Worm (Caenorhabditis elegans) whole organism, L4/young adult: ENCODE measurements around the gene srj-32.
"Not testable (repeated sequence)": the region's sequence is repeated elsewhere in the genome, so short reads cannot be mapped to it uniquely, and the experiment has no call there.

Source experiments
- W03F9.2 ChIP-seq: fragments of 150-350 bp; optimal IDR thresholded peaks from 2 replicates; lab custom pipeline; 2014; ENCODE audit warnings: missing biosample characterization, missing genetic modification characterization
- dao-5 ChIP-seq: sonication (generic microtip); optimal IDR thresholded peaks from 2 replicates; lab custom pipeline; 2016; ENCODE audit warnings: missing genotype, missing genetic modification characterization, moderate library complexity, missing compliant biosample characterization
- him-1 ChIP-seq: sonication (generic microtip); optimal IDR thresholded peaks from 2 replicates; lab custom pipeline; 2016; ENCODE audit warnings: missing genotype, missing genetic modification reagents, missing genetic modification characterization, missing compliant biosample characterization

Gene srj-32

ce11 chrV:7313233-7313632 lies 16.1 kb upstream of the srj-32 start, which contains the start of gene srx-6:
Gene srx-6 (minus strand): TSS chrV:7313333.
- TF ChIP-seq dao-5 (tag; lab: Kevin White, UChicago) (no peak), W03F9.2 (tag; lab: Kevin White, UChicago) (no peak), him-1 (tag; lab: Kevin White, UChicago) (no peak)

ce11 chrV:7307089-7307488 lies 9.9 kb upstream of the srj-32 start, which contains the start of gene F07G11.1:
Gene F07G11.1 (plus strand): TSS chrV:7307389.
- no peak for TF ChIP-seq W03F9.2 (tag; lab: Kevin White, UChicago)
- TF ChIP-seq him-1 (tag; lab: Kevin White, UChicago), result no peak
- no peak for TF ChIP-seq dao-5 (tag; lab: Kevin White, UChicago)

ce11 chrV:7304506-7304905 lies 7.3 kb upstream of the srj-32 start, which contains the start of gene F07G11.2:
Gene F07G11.2 (plus strand): TSS chrV:7304806.
- not testable (repeated sequence) for TF ChIP-seq dao-5, W03F9.2, him-1 (tag; lab: Kevin White, UChicago)

ce11 chrV:7298463-7298862 lies 1.3 kb upstream of the srj-32 start, which contains the start of gene F07G11.3:
Gene F07G11.3 (plus strand): TSS chrV:7298763.
- TF ChIP-seq dao-5 (tag; lab: Kevin White, UChicago) (no peak), him-1 (tag; lab: Kevin White, UChicago) (no peak), W03F9.2 (tag; lab: Kevin White, UChicago) (no peak)

- TF ChIP-seq him-1 (tag; lab: Kevin White, UChicago) (no peak), W03F9.2 (tag; lab: Kevin White, UChicago) (no peak), dao-5 (tag; lab: Kevin White, UChicago) (no peak)
Observed at ce11 chrV:7295270-7295669, 1.9 kb downstream of the srj-32 start, which contains the start of gene F07G11.4. Gene F07G11.4 (minus strand): TSS chrV:7295370.

- no peak for TF ChIP-seq dao-5 (tag; lab: Kevin White, UChicago)
- no peak for TF ChIP-seq him-1 (tag; lab: Kevin White, UChicago)
- no peak for TF ChIP-seq W03F9.2 (tag; lab: Kevin White, UChicago)
Observed at ce11 chrV:7288699-7289098, 8.5 kb downstream of the srj-32 start, which contains the start of gene C13A2.1. Gene C13A2.1 (plus strand): TSS chrV:7288999.

- TF ChIP-seq dao-5 (tag; lab: Kevin White, UChicago), result no peak
- no peak for TF ChIP-seq W03F9.2 (tag; lab: Kevin White, UChicago)
- no peak for TF ChIP-seq him-1 (tag; lab: Kevin White, UChicago)
Observed at ce11 chrV:7282037-7282436, 15.1 kb downstream of the srj-32 start, which contains the start of gene C13A2.3. Gene C13A2.3 (plus strand): TSS chrV:7282337.

ce11 chrV:7279090-7279489 lies 18.1 kb downstream of the srj-32 start, which contains the start of gene C13A2.4:
Gene C13A2.4 (plus strand): TSS chrV:7279390.
- TF ChIP-seq dao-5 (tag; lab: Kevin White, UChicago) (no peak), him-1 (tag; lab: Kevin White, UChicago) (no peak), W03F9.2 (tag; lab: Kevin White, UChicago) (no peak)

- TF ChIP-seq dao-5 (tag; lab: Kevin White, UChicago) (no peak), him-1 (tag; lab: Kevin White, UChicago) (no peak), W03F9.2 (tag; lab: Kevin White, UChicago) (no peak)
Observed at ce11 chrV:7275491-7275890, 21.7 kb downstream of the srj-32 start, which contains the start of gene C13A2.5. Gene C13A2.5 (plus strand): TSS chrV:7275791.

- TF ChIP-seq dao-5 (tag; lab: Kevin White, UChicago), result no peak
- TF ChIP-seq W03F9.2 (tag; lab: Kevin White, UChicago), result no peak
- no peak for TF ChIP-seq him-1 (tag; lab: Kevin White, UChicago)
Observed at ce11 chrV:7274992-7275391, 22.2 kb downstream of the srj-32 start, which contains the start of gene C13A2.10. Gene C13A2.10 (minus strand): TSS chrV:7275092.

ce11 chrV:7269399-7269798 lies 27.8 kb downstream of the srj-32 start, which contains the start of gene C13A2.6:
Gene C13A2.6 (plus strand): TSS chrV:7269699.
- TF ChIP-seq him-1 (tag; lab: Kevin White, UChicago) (no peak), W03F9.2 (tag; lab: Kevin White, UChicago) (no peak), dao-5 (tag; lab: Kevin White, UChicago) (no peak)

ce11 chrV:7266021-7266420 lies 31.1 kb downstream of the srj-32 start, which contains the start of gene C13A2.7:
Gene C13A2.7 (plus strand): TSS chrV:7266321.
- TF ChIP-seq dao-5 (tag; lab: Kevin White, UChicago) (no peak), him-1 (tag; lab: Kevin White, UChicago) (no peak), W03F9.2 (tag; lab: Kevin White, UChicago) (no peak)

ce11 chrV:7264042-7264441 lies 33.1 kb downstream of the srj-32 start, which contains the start of gene C13A2.9:
Gene C13A2.9 (minus strand): TSS chrV:7264142.
- TF ChIP-seq him-1 (tag; lab: Kevin White, UChicago) (no peak), W03F9.2 (tag; lab: Kevin White, UChicago) (no peak)

ce11 chrV:7258965-7259364 lies 38.2 kb downstream of the srj-32 start, which contains the start of gene C13A2.12:
Gene C13A2.12 (plus strand): TSS chrV:7259265.
- no peak for TF ChIP-seq W03F9.2 (tag; lab: Kevin White, UChicago)
- TF ChIP-seq dao-5 (tag; lab: Kevin White, UChicago), result no peak
- TF ChIP-seq him-1 (tag; lab: Kevin White, UChicago), result no peak
